Fruit fly (Drosophila melanogaster) whole organism: ENCODE measurements around the gene Polr2D.

Source experiments
- CG8478 ChIP-seq: fragments of >200 bp; optimal IDR thresholded peaks from 2 replicates; lab custom pipeline; 2018; ENCODE audit warnings: inconsistent platforms
- Dll ChIP-seq: fragments of >200 bp; optimal IDR thresholded peaks from 2 replicates; lab custom pipeline; 2017
- pan ChIP-seq: fragments of >200 bp; optimal IDR thresholded peaks from 2 replicates; lab custom pipeline; 2017
- psq ChIP-seq: fragments of >200 bp; optimal IDR thresholded peaks from 2 replicates; lab custom pipeline; 2017
- usp ChIP-seq: fragments of >200 bp; optimal IDR thresholded peaks from 2 replicates; lab custom pipeline; 2017; ENCODE audit warnings: missing biosample characterization, missing genetic modification characterization, mixed read lengths

- no peak for TF ChIP-seq CG8478 (lab: Kevin White, UChicago)
- no peak for TF ChIP-seq usp (GFP tag; lab: Kevin White, UChicago)
- TF ChIP-seq psq (lab: Kevin White, UChicago) = no peak
- no peak for TF ChIP-seq pan (lab: Kevin White, UChicago)
- TF ChIP-seq Dll (lab: Kevin White, UChicago) = no peak
These were observed 25.7 kb upstream of the Polr2D start for dm6 chr3R:18280866-18281473.
